Fruit fly (Drosophila melanogaster) whole organism, pupa: ENCODE data around the gene CG14111.

Experiments used
- CG10348 ChIP-seq: fragments of 200-800 bp; sonication (Bioruptor generic); IDR thresholded peaks from 2 replicates; pipeline ENCODE4 v1.3.6; 2022; ENCODE audit warnings: missing biosample characterization, missing genetic modification characterization
- CG14655 ChIP-seq: fragments of 200-800 bp; sonication (Bioruptor generic); optimal IDR thresholded peaks from 3 replicates; lab custom pipeline; 2017; ENCODE audit warnings: mild to moderate bottlenecking, missing biosample characterization, missing genetic modification reagents, missing genetic modification characterization
- CG15710 ChIP-seq: fragments of 200-800 bp; sonication (Bioruptor generic); optimal IDR thresholded peaks from 2 replicates; lab custom pipeline; 2018; ENCODE audit warnings: missing biosample characterization, mild to moderate bottlenecking, missing genetic modification characterization, moderate library complexity
- CG17806 ChIP-seq: fragments of 200-800 bp; sonication (Bioruptor generic); optimal IDR thresholded peaks from 2 replicates; lab custom pipeline; 2018; ENCODE audit warnings: missing biosample characterization, mild to moderate bottlenecking, missing genetic modification characterization, moderate library complexity
- CG34367 ChIP-seq: fragments of 200-800 bp; sonication (Bioruptor generic); optimal IDR thresholded peaks from 2 replicates; lab custom pipeline; 2018; ENCODE audit warnings: missing biosample characterization, mild to moderate bottlenecking, missing genetic modification characterization
- CG4496 ChIP-seq: fragments of 200-800 bp; sonication (Bioruptor generic); IDR thresholded peaks from 3 replicates; pipeline ENCODE4 v1.3.6; 2022; ENCODE audit warnings: missing biosample characterization, missing genetic modification characterization
- CG8159 ChIP-seq: fragments of 200-800 bp; sonication (Bioruptor generic); optimal IDR thresholded peaks from 3 replicates; lab custom pipeline; 2018; ENCODE audit warnings: missing biosample characterization, mild to moderate bottlenecking, missing genetic modification characterization, moderate library complexity
- CG8301 ChIP-seq: fragments of 200-800 bp; sonication (Bioruptor generic); optimal IDR thresholded peaks from 2 replicates; lab custom pipeline; 2018; ENCODE audit warnings: missing biosample characterization, mild to moderate bottlenecking, missing genetic modification characterization
- CG9948 ChIP-seq: fragments of 200-800 bp; sonication (Bioruptor generic); optimal IDR thresholded peaks from 2 replicates; lab custom pipeline; 2018; ENCODE audit warnings: missing biosample characterization, mild to moderate bottlenecking, missing genetic modification characterization, moderate library complexity
- EcR ChIP-seq: fragments of 200-800 bp; sonication (Bioruptor generic); optimal IDR thresholded peaks from 3 replicates; lab custom pipeline; 2019; ENCODE audit warnings: missing biosample characterization, missing genetic modification characterization, mild to moderate bottlenecking, moderate library complexity, missing genetic modification reagents
- Ets98B ChIP-seq: fragments of 200-800 bp; sonication (Bioruptor generic); IDR thresholded peaks from 2 replicates; pipeline ENCODE4 v1.3.6; 2022; ENCODE audit warnings: missing biosample characterization, missing genetic modification characterization
- Pif1A ChIP-seq: fragments of 200-800 bp; sonication (Bioruptor generic); optimal IDR thresholded peaks from 3 replicates; lab custom pipeline; 2016; ENCODE audit warnings: missing biosample characterization, missing genetic modification characterization
- Pif1B ChIP-seq: fragments of 200-800 bp; sonication (Bioruptor generic); optimal IDR thresholded peaks from 3 replicates; lab custom pipeline; 2016; ENCODE audit warnings: missing biosample characterization, missing genetic modification characterization
- fd96Ca ChIP-seq: fragments of 200-800 bp; sonication (Bioruptor generic); IDR thresholded peaks from 3 replicates; pipeline ENCODE4 v1.3.6; 2022; ENCODE audit warnings: missing biosample characterization, missing genetic modification characterization

dm6 chr3L:13410999-13411398 is 33.2 kb downstream of the CG14111 start:
- TF ChIP-seq Pif1A (no peak), CG8159 (tag; lab: Kevin White, UChicago) (no peak), CG10348 (no peak), CG9948 (tag; lab: Kevin White, UChicago) (no peak), EcR (GFP tag; lab: Kevin White, UChicago) (peak; percentile 25), fd96Ca (GFP tag; lab: Robert Waterston, UW) (no peak), CG8301 (no peak), CG15710 (tag; lab: Kevin White, UChicago) (no peak), CG17806 (tag; lab: Kevin White, UChicago) (no peak), Ets98B (GFP tag; lab: Robert Waterston, UW) (no peak), CG34367 (tag; lab: Kevin White, UChicago) (no peak), CG14655 (GFP tag; lab: Kevin White, UChicago) (no peak), CG4496 (GFP tag; lab: Robert Waterston, UW) (no peak), Pif1B (GFP tag; lab: Kevin White, UChicago) (no peak)
